Worm (Caenorhabditis elegans) whole organism, mixed stage, embryonic: Measurements from ENCODE around the gene pgp-11.

Experiments
- elt-1 ChIP-seq: sonication (generic microtip); optimal IDR thresholded peaks from 2 replicates; lab custom pipeline; 2017; ENCODE audit warnings: missing genetic modification characterization, mild to moderate bottlenecking, missing compliant biosample characterization, antibody characterized with exemption, moderate library complexity, borderline replicate concordance; ENCODE audit not compliant: insufficient read depth
- ham-2 ChIP-seq: fragments of 200-800 bp; sonication (Bioruptor generic); optimal IDR thresholded peaks from 2 replicates; lab custom pipeline; 2018; ENCODE audit warnings: mild to moderate bottlenecking, missing genetic modification characterization, missing compliant biosample characterization
- mab-5 ChIP-seq: fragments of 150-350 bp; optimal IDR thresholded peaks from 2 replicates; lab custom pipeline; 2014; ENCODE audit warnings: missing biosample characterization, missing genetic modification characterization
- snpc-4 ChIP-seq: fragments of 150-350 bp; optimal IDR thresholded peaks from 2 replicates; lab custom pipeline; 2014; ENCODE audit warnings: missing biosample characterization, missing genetic modification characterization
- sptf-1 ChIP-seq: sonication (generic microtip); optimal IDR thresholded peaks from 2 replicates; lab custom pipeline; 2017; ENCODE audit warnings: mild to moderate bottlenecking, missing genetic modification characterization, moderate library complexity, missing compliant biosample characterization
- unc-62 ChIP-seq: fragments of 150-350 bp; optimal IDR thresholded peaks from 2 replicates; lab custom pipeline; 2014; ENCODE audit warnings: missing biosample characterization, missing genetic modification reagents, missing genetic modification characterization

DNA sequence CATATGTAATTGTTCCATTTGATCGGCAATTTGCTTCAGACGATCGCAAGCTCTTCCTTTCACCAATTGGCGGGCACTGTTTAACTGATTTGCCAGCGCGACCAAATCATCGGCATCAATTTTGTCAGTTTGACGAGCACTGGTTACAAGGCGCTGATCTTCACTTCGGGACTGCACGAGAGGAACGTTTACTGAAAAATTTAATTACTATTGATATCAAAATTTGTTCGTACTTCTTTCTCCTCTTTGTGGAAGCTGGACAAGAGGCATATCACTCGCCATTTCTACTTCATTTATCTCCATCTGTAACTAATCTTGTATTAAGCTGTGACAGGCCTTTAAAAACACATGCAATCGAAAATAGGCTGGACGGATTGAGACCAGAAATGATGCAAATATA is 33.8 kb upstream of the pgp-11 start, which contains the start of gene C08B11.9:
- TF ChIP-seq mab-5 (tag; lab: Kevin White, UChicago) (no peak), unc-62 (GFP tag; lab: Kevin White, UChicago) (no peak), elt-1 (no peak), sptf-1 (no peak), snpc-4 (tag; lab: Kevin White, UChicago) (no peak), ham-2 (GFP tag; lab: Kevin White, UChicago) (no peak)
